Worm (Caenorhabditis elegans) whole organism, late embryonic: ENCODE measurements around the gene C25A8.5.

Experiments used
- C08G9.2 ChIP-seq: sonication (generic microtip); optimal IDR thresholded peaks from 2 replicates; lab custom pipeline; 2016; ENCODE audit warnings: mild to moderate bottlenecking, missing genetic modification characterization, moderate library complexity, missing compliant biosample characterization
- K09A11.1 ChIP-seq: sonication (generic microtip); optimal IDR thresholded peaks from 2 replicates; lab custom pipeline; 2017; ENCODE audit warnings: antibody characterized with exemption, mild to moderate bottlenecking, missing genetic modification characterization, missing compliant biosample characterization; ENCODE audit not compliant: insufficient read depth
- T23F11.4 ChIP-seq: fragments of 200-800 bp; sonication (Bioruptor generic); optimal IDR thresholded peaks from 2 replicates; lab custom pipeline; 2018; ENCODE audit warnings: mild to moderate bottlenecking, missing genetic modification characterization, missing compliant biosample characterization
- ahr-1 ChIP-seq: sonication (generic microtip); optimal IDR thresholded peaks from 2 replicates; lab custom pipeline; 2016; ENCODE audit warnings: missing genetic modification characterization, missing compliant biosample characterization
- ama-1 ChIP-seq: fragments of 150-350 bp; optimal IDR thresholded peaks from 2 replicates; lab custom pipeline; 2014
- ceh-14 ChIP-seq: sonication (generic microtip); optimal IDR thresholded peaks from 2 replicates; lab custom pipeline; 2016; ENCODE audit warnings: missing genotype, missing genetic modification characterization, missing compliant biosample characterization
- ceh-24 ChIP-seq: sonication (generic microtip); optimal IDR thresholded peaks from 2 replicates; lab custom pipeline; 2016; ENCODE audit warnings: mild to moderate bottlenecking, missing genetic modification characterization, missing compliant biosample characterization
- ceh-31 ChIP-seq: sonication (generic microtip); optimal IDR thresholded peaks from 2 replicates; lab custom pipeline; 2016; ENCODE audit warnings: missing genetic modification characterization, missing compliant biosample characterization
- ceh-34 ChIP-seq: sonication (generic microtip); optimal IDR thresholded peaks from 2 replicates; lab custom pipeline; 2016; ENCODE audit warnings: mild to moderate bottlenecking, missing genetic modification characterization, missing compliant biosample characterization
- ceh-45 ChIP-seq: fragments of 200-800 bp; sonication (Bioruptor generic); IDR thresholded peaks from 2 replicates; pipeline ENCODE4 v1.3.6; 2022; ENCODE audit warnings: missing genetic modification reagents, missing genetic modification characterization, missing compliant biosample characterization
- ceh-48 ChIP-seq: sonication (generic microtip); optimal IDR thresholded peaks from 2 replicates; lab custom pipeline; 2016; ENCODE audit warnings: missing genetic modification characterization, inconsistent platforms, missing compliant biosample characterization
- ceh-6 ChIP-seq: fragments of 200-800 bp; sonication (Bioruptor generic); optimal IDR thresholded peaks from 2 replicates; lab custom pipeline; 2018; ENCODE audit warnings: mild to moderate bottlenecking, missing genetic modification characterization, missing compliant biosample characterization
- che-1 ChIP-seq: sonication (generic microtip); optimal IDR thresholded peaks from 2 replicates; lab custom pipeline; 2016; ENCODE audit warnings: mild to moderate bottlenecking, missing genetic modification characterization, missing compliant biosample characterization
- elt-4 ChIP-seq: sonication (generic microtip); optimal IDR thresholded peaks from 2 replicates; lab custom pipeline; 2016; ENCODE audit warnings: missing genetic modification characterization, missing compliant biosample characterization
- ets-4 ChIP-seq: sonication (generic microtip); optimal IDR thresholded peaks from 2 replicates; lab custom pipeline; 2016; ENCODE audit warnings: missing genetic modification characterization, missing compliant biosample characterization
- eyg-1 ChIP-seq: sonication (generic microtip); optimal IDR thresholded peaks from 2 replicates; lab custom pipeline; 2016; ENCODE audit warnings: missing genotype, missing genetic modification characterization, missing compliant biosample characterization
- fax-1 ChIP-seq: sonication (generic microtip); optimal IDR thresholded peaks from 2 replicates; lab custom pipeline; 2016; ENCODE audit warnings: missing genotype, missing genetic modification characterization, missing compliant biosample characterization
- fkh-10 ChIP-seq: fragments of 150-350 bp; optimal IDR thresholded peaks from 2 replicates; lab custom pipeline; 2014; ENCODE audit warnings: missing biosample characterization, missing genetic modification reagents, missing genetic modification characterization
- fkh-6 ChIP-seq: sonication (generic microtip); optimal IDR thresholded peaks from 2 replicates; lab custom pipeline; 2016; ENCODE audit warnings: missing genetic modification characterization, missing compliant biosample characterization
- gmeb-2 ChIP-seq: sonication (generic microtip); optimal IDR thresholded peaks from 2 replicates; lab custom pipeline; 2016; ENCODE audit warnings: missing genetic modification characterization, inconsistent platforms, missing compliant biosample characterization
- hlh-13 ChIP-seq: fragments of 200-800 bp; sonication (Bioruptor generic); optimal IDR thresholded peaks from 2 replicates; lab custom pipeline; 2018; ENCODE audit warnings: mild to moderate bottlenecking, missing genetic modification characterization, missing compliant biosample characterization
- hlh-8 ChIP-seq: sonication (generic microtip); optimal IDR thresholded peaks from 2 replicates; lab custom pipeline; 2016; ENCODE audit warnings: missing genotype, missing genetic modification characterization, missing compliant biosample characterization
- lim-6 ChIP-seq: sonication (generic microtip); optimal IDR thresholded peaks from 2 replicates; lab custom pipeline; 2016; ENCODE audit warnings: missing genetic modification characterization, missing compliant biosample characterization
- lin-11 ChIP-seq: fragments of 200-800 bp; sonication (Bioruptor generic); optimal IDR thresholded peaks from 2 replicates; lab custom pipeline; 2018; ENCODE audit warnings: mild to moderate bottlenecking, missing genetic modification characterization, missing compliant biosample characterization
- mec-3 ChIP-seq: sonication (generic microtip); optimal IDR thresholded peaks from 2 replicates; lab custom pipeline; 2016; ENCODE audit warnings: borderline replicate concordance, missing genetic modification characterization, missing compliant biosample characterization
- nfya-1 ChIP-seq: sonication (generic microtip); optimal IDR thresholded peaks from 2 replicates; lab custom pipeline; 2017; ENCODE audit warnings: missing genetic modification characterization, mild to moderate bottlenecking, missing compliant biosample characterization, antibody characterized with exemption, moderate library complexity
- nhr-11 ChIP-seq: fragments of 150-350 bp; optimal IDR thresholded peaks from 2 replicates; lab custom pipeline; 2014; ENCODE audit warnings: missing biosample characterization, missing genetic modification characterization
- npax-4 ChIP-seq: sonication (generic microtip); optimal IDR thresholded peaks from 2 replicates; lab custom pipeline; 2016; ENCODE audit warnings: missing genetic modification characterization, missing compliant biosample characterization
- pag-3 ChIP-seq: sonication (generic microtip); optimal IDR thresholded peaks from 2 replicates; lab custom pipeline; 2016; ENCODE audit warnings: missing compliant biosample characterization, missing genetic modification characterization, borderline replicate concordance
- pat-9 ChIP-seq: fragments of 200-800 bp; sonication (Bioruptor generic); optimal IDR thresholded peaks from 2 replicates; lab custom pipeline; 2018; ENCODE audit warnings: mild to moderate bottlenecking, missing genetic modification characterization, moderate library complexity, missing compliant biosample characterization
- pha-2 ChIP-seq: sonication (generic microtip); optimal IDR thresholded peaks from 2 replicates; lab custom pipeline; 2017; ENCODE audit warnings: mild to moderate bottlenecking, missing genetic modification characterization, missing compliant biosample characterization
- pha-4 ChIP-seq: fragments of 150-350 bp; optimal IDR thresholded peaks from 2 replicates; lab custom pipeline; 2018; ENCODE audit warnings: missing biosample characterization, missing genetic modification reagents, missing genetic modification characterization
- pqm-1 ChIP-seq: sonication (generic microtip); optimal IDR thresholded peaks from 2 replicates; lab custom pipeline; 2016; ENCODE audit warnings: missing genetic modification characterization, missing compliant biosample characterization
- pros-1 ChIP-seq: fragments of 150-350 bp; optimal IDR thresholded peaks from 2 replicates; lab custom pipeline; 2014; ENCODE audit warnings: missing biosample characterization, missing genetic modification reagents, missing genetic modification characterization
- ref-2 ChIP-seq: sonication (generic microtip); optimal IDR thresholded peaks from 2 replicates; lab custom pipeline; 2016; ENCODE audit warnings: missing genetic modification characterization, missing compliant biosample characterization
- rnt-1 ChIP-seq: sonication (generic microtip); optimal IDR thresholded peaks from 2 replicates; lab custom pipeline; 2016; ENCODE audit warnings: missing genetic modification characterization, missing compliant biosample characterization
- sdc-2 ChIP-seq: sonication (generic microtip); optimal IDR thresholded peaks from 2 replicates; lab custom pipeline; 2016; ENCODE audit warnings: missing genotype, missing genetic modification characterization, missing compliant biosample characterization
- sox-2 ChIP-seq: fragments of 200-800 bp; sonication (Bioruptor generic); IDR thresholded peaks from 2 replicates; pipeline ENCODE4 v1.3.6; 2022; ENCODE audit warnings: missing genetic modification reagents, missing genetic modification characterization, missing compliant biosample characterization
- sox-4 ChIP-seq: sonication (generic microtip); optimal IDR thresholded peaks from 2 replicates; lab custom pipeline; 2017; ENCODE audit warnings: mild to moderate bottlenecking, missing genetic modification characterization, inconsistent platforms, missing compliant biosample characterization
- syd-9 ChIP-seq: sonication (generic microtip); optimal IDR thresholded peaks from 2 replicates; lab custom pipeline; 2016; ENCODE audit warnings: mild to moderate bottlenecking, missing genetic modification characterization, moderate library complexity, missing compliant biosample characterization
- tbx-2 ChIP-seq: sonication (generic microtip); optimal IDR thresholded peaks from 2 replicates; lab custom pipeline; 2016; ENCODE audit warnings: missing genetic modification characterization, missing compliant biosample characterization
- tbx-7 ChIP-seq: sonication (generic microtip); optimal IDR thresholded peaks from 2 replicates; lab custom pipeline; 2016; ENCODE audit warnings: missing genotype, missing genetic modification characterization, missing compliant biosample characterization
- ttx-3 ChIP-seq: sonication (generic microtip); optimal IDR thresholded peaks from 2 replicates; lab custom pipeline; 2016; ENCODE audit warnings: missing genetic modification reagents, missing genetic modification characterization, missing compliant biosample characterization
- unc-3 ChIP-seq, 2 experiments: fragments of 200-800 bp in 1 of 2; sonication (Bioruptor generic) in 1 of 2; sonication (generic microtip) in 1 of 2; conservative IDR thresholded peaks in 1 of 2; optimal IDR thresholded peaks in 1 of 2; 2 replicates each; pipeline versions ENCODE4 v1.3.6 to Lab custom; 2016 to 2022; ENCODE audit warnings: missing compliant biosample characterization in 2 of 2, missing genetic modification characterization in 2 of 2, missing genetic modification reagents in 1 of 2
- unc-42 ChIP-seq: sonication (generic microtip); optimal IDR thresholded peaks from 2 replicates; lab custom pipeline; 2016; ENCODE audit warnings: missing genotype, missing genetic modification characterization, missing compliant biosample characterization
- unc-55 ChIP-seq: sonication (generic microtip); optimal IDR thresholded peaks from 2 replicates; lab custom pipeline; 2017; ENCODE audit warnings: missing biosample characterization, missing genetic modification reagents, missing genetic modification characterization
- unc-86 ChIP-seq: sonication (generic microtip); optimal IDR thresholded peaks from 2 replicates; lab custom pipeline; 2016; ENCODE audit warnings: missing genetic modification characterization, missing compliant biosample characterization
- zip-5 ChIP-seq: sonication (generic microtip); optimal IDR thresholded peaks from 2 replicates; lab custom pipeline; 2016; ENCODE audit warnings: missing genetic modification characterization, missing compliant biosample characterization

The C25A8.5 gene

DNA sequence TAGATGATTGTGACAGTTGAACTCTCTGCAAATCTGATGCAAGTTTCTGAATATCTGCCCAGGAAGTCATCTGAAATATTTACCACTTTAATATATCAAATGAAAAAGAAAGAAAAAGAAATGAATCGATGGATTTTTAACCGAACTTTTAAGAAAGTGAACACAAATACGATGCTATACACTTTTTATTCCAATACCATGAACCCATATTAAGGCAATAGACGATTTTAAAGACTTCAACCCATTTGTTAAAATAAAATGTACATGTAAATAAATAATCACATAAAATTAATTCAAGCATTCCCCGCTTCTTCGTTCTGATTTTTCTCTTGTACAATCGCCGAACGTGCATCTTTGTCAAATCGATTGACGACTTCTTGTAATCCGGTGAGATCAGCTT is 37.5 kb downstream of the C25A8.5 start, which contains the start of gene ufl-1:
ufl-1 (minus strand) TSS at position 70 of the 400 bp plus-strand sequence.
- TF ChIP-seq gmeb-2 (tag; lab: Kevin White, UChicago) (no peak), tbx-2 (tag; lab: Kevin White, UChicago) (no peak), zip-5 (tag; lab: Kevin White, UChicago) (no peak), fkh-10 (GFP tag; lab: Kevin White, UChicago) (no peak), syd-9 (tag; lab: Kevin White, UChicago) (no peak), ceh-45 (GFP tag; lab: Robert Waterston, UW) (no peak), fkh-6 (tag; lab: Kevin White, UChicago) (no peak), ceh-14 (no peak), hlh-13 (GFP tag; lab: Kevin White, UChicago) (no peak), che-1 (tag; lab: Kevin White, UChicago) (no peak), pag-3 (no peak), ahr-1 (tag; lab: Kevin White, UChicago) (no peak), pros-1 (tag; lab: Kevin White, UChicago) (no peak), ets-4 (tag; lab: Kevin White, UChicago) (no peak), sdc-2 (tag; lab: Kevin White, UChicago) (no peak), elt-4 (tag; lab: Kevin White, UChicago) (no peak), C08G9.2 (tag; lab: Kevin White, UChicago) (no peak), pha-4 (no peak)

DNA sequence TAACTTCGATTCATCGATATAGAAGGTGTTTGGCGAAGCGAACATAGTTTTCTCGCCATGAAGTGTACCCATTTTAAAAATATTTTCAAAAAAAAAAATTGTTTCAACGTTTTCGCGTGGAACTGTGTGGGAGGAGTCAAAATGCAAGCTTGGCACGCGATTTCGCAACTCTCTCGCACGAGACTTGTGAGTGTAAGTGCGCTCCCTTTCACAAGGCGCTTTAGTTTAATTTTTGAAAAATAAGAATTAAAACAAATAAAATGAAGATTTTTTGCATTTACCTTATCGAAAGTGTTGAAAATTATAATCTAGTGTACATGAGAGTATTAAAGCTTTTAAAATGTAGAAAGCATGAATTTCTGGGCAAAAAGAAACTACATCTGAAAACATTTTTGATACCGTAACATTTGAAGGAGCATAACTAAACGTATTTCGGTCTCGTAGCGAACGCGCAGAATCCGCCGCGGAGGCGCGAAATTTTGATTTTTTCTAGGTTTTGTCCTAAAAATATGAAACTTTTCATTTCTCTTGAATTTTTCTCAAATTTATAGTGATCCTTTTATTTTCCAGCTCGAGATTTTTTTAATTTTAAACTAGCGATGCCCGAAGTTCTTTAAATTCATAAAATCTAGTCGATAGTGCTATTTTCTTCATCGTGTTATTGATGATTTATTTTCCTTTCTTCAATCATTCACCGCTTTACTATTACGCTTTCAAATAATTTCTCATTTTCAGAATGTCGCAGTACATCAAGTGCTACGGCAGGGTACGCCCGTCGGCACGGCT is 40.4 kb downstream of the C25A8.5 start, which contains the start of the genes cogc-2 and klp-18:
cogc-2 (minus strand) TSS at position 105 of the 786 bp plus-strand sequence.
klp-18 (plus strand) TSS at position 736 of the 786 bp plus-strand sequence.
- TF ChIP-seq npax-4 (tag; lab: Kevin White, UChicago) (peak; percentile 19), pqm-1 (no peak), T23F11.4 (GFP tag; lab: Kevin White, UChicago) (no peak), ceh-24 (tag; lab: Kevin White, UChicago) (no peak), ceh-48 (peak; percentile 20), ttx-3 (tag; lab: Kevin White, UChicago) (peak; percentile 44), tbx-2 (tag; lab: Kevin White, UChicago) (peak; percentile 72), unc-42 (tag; lab: Kevin White, UChicago) (peak; percentile 45), tbx-7 (tag; lab: Kevin White, UChicago) (peak; percentile 11), K09A11.1 (peak; percentile 53), rnt-1 (tag; lab: Kevin White, UChicago) (peak; percentile 8), sox-2 (GFP tag; lab: Robert Waterston, UW) (no peak), sox-4 (peak; percentile 67), pat-9 (tag; lab: Kevin White, UChicago) (peak; percentile 9), fkh-6 (tag; lab: Kevin White, UChicago) (peak; percentile 36), sdc-2 (tag; lab: Kevin White, UChicago) (peak; percentile 45), eyg-1 (no peak), nfya-1 (peak; percentile 76), nhr-11 (no peak), ceh-6 (GFP tag; lab: Kevin White, UChicago) (peak; percentile 45), ahr-1 (tag; lab: Kevin White, UChicago) (peak; percentile 47), hlh-8 (tag; lab: Kevin White, UChicago) (peak; percentile 44), zip-5 (tag; lab: Kevin White, UChicago) (peak; percentile 18), unc-55 (GFP tag; lab: Kevin White, UChicago) (no peak), lin-11 (tag; lab: Kevin White, UChicago) (peak; percentile 29), unc-86 (peak; percentile 48), ref-2 (tag; lab: Kevin White, UChicago) (peak; percentile 78), pha-2 (tag; lab: Kevin White, UChicago) (peak; percentile 52), pag-3 (no peak), ama-1 (no peak), unc-3 (GFP tag; conservative IDR thresholded peaks at IDR 0.05; lab: Robert Waterston, UW) (no peak), unc-3 (tag; optimal IDR thresholded peaks at IDR 0.05; lab: Kevin White, UChicago) (peak; percentile 45), hlh-13 (GFP tag; lab: Kevin White, UChicago) (no peak), mec-3 (tag; lab: Kevin White, UChicago) (no peak), ceh-34 (tag; lab: Kevin White, UChicago) (peak; percentile 44), gmeb-2 (tag; lab: Kevin White, UChicago) (peak; percentile 72), lim-6 (tag; lab: Kevin White, UChicago) (no peak), pros-1 (tag; lab: Kevin White, UChicago) (no peak), ceh-31 (peak; percentile 71), fax-1 (peak; percentile 46)
